Fruit fly (Drosophila melanogaster) Kc167 (cell line): ENCODE results near the gene Jhbp1.

ENCODE experiments used
- h ChIP-seq: fragments of >200 bp; optimal IDR thresholded peaks from 3 replicates; lab custom pipeline; 2018; ENCODE audit warnings: missing external identifiers
- insv ChIP-seq: fragments of >200 bp; optimal IDR thresholded peaks from 3 replicates; lab custom pipeline; 2018; ENCODE audit warnings: missing external identifiers

DNA sequence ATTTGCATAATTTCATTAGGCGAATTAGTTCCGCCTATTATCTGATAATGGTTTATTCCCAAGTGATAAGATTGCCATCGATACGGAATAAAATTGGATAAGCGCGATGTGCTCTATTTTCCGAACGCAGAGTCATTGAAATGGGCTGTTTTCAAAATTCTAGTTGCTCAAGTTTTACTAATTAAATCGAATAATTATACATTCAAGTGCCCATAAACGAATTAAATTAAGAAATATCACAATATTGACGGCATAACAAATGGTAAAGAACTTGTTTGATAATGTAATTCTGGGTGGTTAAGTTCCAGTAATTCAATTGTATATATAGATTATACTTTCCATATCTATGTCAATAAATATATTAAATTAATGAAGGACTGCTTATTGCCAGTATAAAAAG, 18.9 kb downstream of the Jhbp1 start, which contains the start of gene CG14662:
- TF ChIP-seq h (lab: Kevin White, UChicago), result no peak
- TF ChIP-seq insv, result no peak
